Worm (Caenorhabditis elegans): Measurements from ENCODE around the gene Y11D7A.19.

DNA sequence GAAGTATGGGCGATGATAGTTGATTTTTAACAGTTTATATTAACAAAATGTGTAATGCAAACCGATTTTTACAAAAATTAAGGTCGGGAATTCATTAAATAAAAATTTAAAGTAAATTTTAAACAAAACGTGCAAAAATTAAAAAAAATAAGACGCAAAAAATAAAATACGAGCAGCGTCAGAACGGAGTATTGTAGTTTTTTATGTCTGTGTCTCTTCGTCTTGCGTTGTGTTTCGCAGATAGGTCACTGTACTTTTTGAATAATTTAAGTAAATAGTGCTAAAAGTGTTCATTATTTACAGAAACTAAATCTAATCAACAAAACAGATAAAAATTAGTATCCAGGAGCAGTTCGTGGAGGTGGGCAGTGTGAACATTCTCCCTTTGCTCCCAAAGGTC lies 6.0 kb downstream of the Y11D7A.19 start:
- TF ChIP-seq aly-2 (tag; optimal IDR thresholded peaks at IDR 0.05) = peak; percentile 31
- TF ChIP-seq elt-2 (tag; optimal IDR thresholded peaks at IDR 0.05) = no peak
- TF ChIP-seq lsy-2 (tag; optimal IDR thresholded peaks at IDR 0.05) = peak; percentile 60 to 71
- no peak for TF ChIP-seq hlh-17 (GFP tag; optimal IDR thresholded peaks at IDR 0.05; ENCODE audit: borderline replicate concordance)
